Fruit fly (Drosophila melanogaster) whole organism, embryonic: ENCODE measurements around the gene RpL23A.
A peak's percentile ranks its signal among the peaks of the same experiment; 100 is the strongest.

Source experiments
- Asciz ChIP-seq: fragments of 200-800 bp; sonication (Bioruptor generic); optimal IDR thresholded peaks from 2 replicates; lab custom pipeline; 2017; ENCODE audit warnings: missing biosample characterization, mild to moderate bottlenecking, missing genetic modification characterization, missing genetic modification reagents
- Atf3 ChIP-seq: fragments of 200-800 bp; sonication (Bioruptor generic); optimal IDR thresholded peaks from 3 replicates; lab custom pipeline; 2016; ENCODE audit warnings: missing biosample characterization, missing genetic modification characterization
- Bdp1 ChIP-seq: fragments of 200-800 bp; sonication (Bioruptor generic); optimal IDR thresholded peaks from 3 replicates; lab custom pipeline; 2016; ENCODE audit warnings: missing biosample characterization, missing genetic modification characterization
- CG10565 ChIP-seq: fragments of 200-800 bp; sonication (Bioruptor generic); optimal IDR thresholded peaks from 3 replicates; lab custom pipeline; 2016; ENCODE audit warnings: missing biosample characterization, mild to moderate bottlenecking, missing genetic modification characterization
- CG10654 ChIP-seq: fragments of 200-800 bp; sonication (Bioruptor generic); optimal IDR thresholded peaks from 2 replicates; lab custom pipeline; 2016; ENCODE audit warnings: missing biosample characterization, missing genetic modification characterization
- CG11093 ChIP-seq: fragments of 200-800 bp; sonication (Bioruptor generic); IDR thresholded peaks from 3 replicates; pipeline ENCODE4 v1.3.6; 2022; ENCODE audit warnings: missing biosample characterization, missing genetic modification characterization
- CG14014 ChIP-seq: fragments of 200-800 bp; sonication (Bioruptor generic); IDR thresholded peaks from 2 replicates; pipeline ENCODE4 v1.3.6; 2022; ENCODE audit warnings: missing biosample characterization, missing genetic modification characterization
- CG14667 ChIP-seq: fragments of 200-800 bp; sonication (Bioruptor generic); IDR thresholded peaks from 2 replicates; pipeline ENCODE4 v1.3.6; 2022; ENCODE audit warnings: missing biosample characterization, missing genetic modification characterization
- CG17385 ChIP-seq: fragments of 200-800 bp; sonication (Bioruptor generic); optimal IDR thresholded peaks from 3 replicates; lab custom pipeline; 2018; ENCODE audit warnings: missing biosample characterization, mild to moderate bottlenecking, missing genetic modification characterization
- CG1792 ChIP-seq: fragments of 200-800 bp; sonication (Bioruptor generic); optimal IDR thresholded peaks from 2 replicates; lab custom pipeline; 2016; ENCODE audit warnings: missing biosample characterization, missing genetic modification characterization
- CG2120 ChIP-seq: fragments of 200-800 bp; sonication (Bioruptor generic); optimal IDR thresholded peaks from 3 replicates; lab custom pipeline; 2016; ENCODE audit warnings: missing biosample characterization, missing genetic modification characterization
- CG2202 ChIP-seq: fragments of 200-800 bp; sonication (Bioruptor generic); optimal IDR thresholded peaks from 2 replicates; lab custom pipeline; 2018; ENCODE audit warnings: missing biosample characterization, mild to moderate bottlenecking, missing genetic modification characterization
- CG34224 ChIP-seq: fragments of 200-800 bp; sonication (Bioruptor generic); IDR thresholded peaks from 3 replicates; pipeline ENCODE4 v1.3.6; 2022; ENCODE audit warnings: missing biosample characterization, missing genetic modification characterization; ENCODE audit not compliant: partially characterized antibody
- CG34422 ChIP-seq: fragments of 200-800 bp; sonication (Bioruptor generic); IDR thresholded peaks from 3 replicates; pipeline ENCODE4 v1.3.6; 2022; ENCODE audit warnings: missing biosample characterization, missing genetic modification characterization
- CG42726 ChIP-seq: fragments of 200-800 bp; sonication (Bioruptor generic); IDR thresholded peaks from 2 replicates; pipeline ENCODE4 v1.3.6; 2022; ENCODE audit warnings: missing biosample characterization, missing genetic modification characterization; ENCODE audit not compliant: partially characterized antibody
- CG4404 ChIP-seq: fragments of 200-800 bp; sonication (Bioruptor generic); IDR thresholded peaks from 2 replicates; pipeline ENCODE4 v1.3.6; 2022; ENCODE audit warnings: missing biosample characterization, missing genetic modification characterization
- CG4617 ChIP-seq: fragments of 200-800 bp; sonication (Bioruptor generic); optimal IDR thresholded peaks from 3 replicates; lab custom pipeline; 2016; ENCODE audit warnings: missing biosample characterization, missing genetic modification characterization, borderline replicate concordance
- CG5953 ChIP-seq: fragments of 200-800 bp; sonication (Bioruptor generic); IDR thresholded peaks from 2 replicates; pipeline ENCODE4 v1.3.6; 2022; ENCODE audit warnings: missing biosample characterization, missing genetic modification characterization
- CG7786 ChIP-seq: fragments of 200-800 bp; sonication (Bioruptor generic); optimal IDR thresholded peaks from 2 replicates; lab custom pipeline; 2016; ENCODE audit warnings: missing biosample characterization, missing genetic modification characterization
- CG7839 ChIP-seq: fragments of 200-800 bp; sonication (Bioruptor generic); optimal IDR thresholded peaks from 3 replicates; lab custom pipeline; 2018; ENCODE audit warnings: missing biosample characterization, mild to moderate bottlenecking, missing genetic modification characterization, moderate library complexity
- CG8478 ChIP-seq: fragments of >200 bp; optimal IDR thresholded peaks from 2 replicates; lab custom pipeline; 2018
- CG8944 ChIP-seq: fragments of 200-800 bp; sonication (Bioruptor generic); optimal IDR thresholded peaks from 3 replicates; lab custom pipeline; 2016; ENCODE audit warnings: missing biosample characterization, missing genetic modification characterization
- D19A ChIP-seq: fragments of 200-800 bp; optimal IDR thresholded peaks from 3 replicates; lab custom pipeline; 2019; ENCODE audit warnings: missing biosample characterization, mild to moderate bottlenecking, missing genetic modification characterization, moderate library complexity
- HHEX ChIP-seq: fragments of 200-800 bp; sonication (Bioruptor generic); optimal IDR thresholded peaks from 3 replicates; lab custom pipeline; 2017; ENCODE audit warnings: missing biosample characterization, mild to moderate bottlenecking, missing genetic modification characterization, missing genetic modification reagents
- HLH54F ChIP-seq: fragments of 200-800 bp; sonication (Bioruptor generic); optimal IDR thresholded peaks from 3 replicates; lab custom pipeline; 2016; ENCODE audit warnings: missing biosample characterization, missing genetic modification characterization
- Hsf ChIP-seq: fragments of 200-800 bp; sonication (Bioruptor generic); optimal IDR thresholded peaks from 3 replicates; lab custom pipeline; 2016; ENCODE audit warnings: missing biosample characterization, missing genetic modification characterization
- Kr ChIP-seq: fragments of 200-800 bp; sonication (Bioruptor generic); optimal IDR thresholded peaks from 2 replicates; lab custom pipeline; 2017; ENCODE audit warnings: missing biosample characterization, mild to moderate bottlenecking, missing genetic modification characterization
- MBD-R2 ChIP-seq: fragments of 200-800 bp; sonication (Bioruptor generic); IDR thresholded peaks from 2 replicates; pipeline ENCODE4 v1.3.6; 2022; ENCODE audit warnings: missing biosample characterization, missing genetic modification characterization
- Med ChIP-seq: fragments of 200-800 bp; sonication (Bioruptor generic); peaks from one replicate; lab custom pipeline; 2016; ENCODE audit warnings: missing biosample characterization, missing genetic modification characterization, mild to moderate bottlenecking, inconsistent platforms, moderate library complexity
- Mrtf ChIP-seq: fragments of 200-800 bp; sonication (Bioruptor generic); IDR thresholded peaks from 3 replicates; pipeline ENCODE4 v1.3.6; 2022; ENCODE audit warnings: missing biosample characterization, missing genetic modification characterization
- Pdp1 ChIP-seq, 2 experiments: fragments of 200-800 bp; sonication (Bioruptor generic); optimal IDR thresholded peaks; 3 replicates each; lab custom pipeline; 2016; ENCODE audit warnings: missing biosample characterization in 2 of 2, missing genetic modification characterization in 2 of 2, mild to moderate bottlenecking in 1 of 2, moderate library complexity in 1 of 2
- Trl ChIP-seq, 3 experiments: fragments of >200 bp in 2 of 3; fragments of 200-800 bp in 1 of 3; sonication (Bioruptor generic) in 1 of 3; optimal IDR thresholded peaks; 2 replicates in 1 of 3; 3 replicates in 2 of 3; lab custom pipeline; 2016 to 2017; ENCODE audit warnings: missing biosample characterization in 1 of 3, missing genetic modification characterization in 1 of 3
- Usf ChIP-seq: fragments of 200-800 bp; sonication (Bioruptor generic); optimal IDR thresholded peaks from 2 replicates; lab custom pipeline; 2017; ENCODE audit warnings: missing genotype, missing biosample characterization, missing genetic modification characterization
- Xrp1 ChIP-seq: fragments of 200-800 bp; sonication (Bioruptor generic); IDR thresholded peaks from 2 replicates; pipeline ENCODE4 v1.3.6; 2022; ENCODE audit warnings: missing biosample characterization, missing genetic modification characterization
- amos ChIP-seq: fragments of 200-800 bp; sonication (Bioruptor generic); IDR thresholded peaks from 2 replicates; pipeline ENCODE4 v1.3.6; 2022; ENCODE audit warnings: missing biosample characterization, missing genetic modification characterization; ENCODE audit not compliant: partially characterized antibody
- ato ChIP-seq: fragments of 200-800 bp; sonication (Bioruptor generic); IDR thresholded peaks from 2 replicates; pipeline ENCODE4 v1.3.6; 2022; ENCODE audit warnings: missing biosample characterization, missing genetic modification characterization; ENCODE audit not compliant: partially characterized antibody
- bab2 ChIP-seq: fragments of 200-800 bp; sonication (Bioruptor generic); optimal IDR thresholded peaks from 2 replicates; lab custom pipeline; 2016; ENCODE audit warnings: missing biosample characterization, missing genetic modification characterization
- bbx ChIP-seq: fragments of 200-800 bp; sonication (Bioruptor generic); IDR thresholded peaks from 2 replicates; pipeline ENCODE4 v1.3.6; 2022; ENCODE audit warnings: missing biosample characterization, missing genetic modification characterization; ENCODE audit not compliant: partially characterized antibody
- crp ChIP-seq, 2 experiments: fragments of 200-800 bp; sonication (Bioruptor generic); optimal IDR thresholded peaks; 2 replicates in 1 of 2; 3 replicates in 1 of 2; lab custom pipeline; 2017; ENCODE audit warnings: missing biosample characterization in 2 of 2, missing genetic modification characterization in 2 of 2, mild to moderate bottlenecking in 1 of 2, moderate library complexity in 1 of 2
- cwo ChIP-seq: fragments of 200-800 bp; sonication (Bioruptor generic); optimal IDR thresholded peaks from 3 replicates; lab custom pipeline; 2017; ENCODE audit warnings: missing biosample characterization, missing genetic modification characterization, mild to moderate bottlenecking, moderate library complexity, missing genetic modification reagents
- dati ChIP-seq: fragments of 200-800 bp; sonication (Bioruptor generic); IDR thresholded peaks from 2 replicates; pipeline ENCODE4 v1.3.6; 2022; ENCODE audit warnings: missing biosample characterization, missing genetic modification characterization
- gro ChIP-seq: fragments of 200-800 bp; sonication (Bioruptor generic); optimal IDR thresholded peaks from 2 replicates; lab custom pipeline; 2016; ENCODE audit warnings: missing biosample characterization, missing genetic modification characterization
- hbn ChIP-seq: fragments of 200-800 bp; sonication (Bioruptor generic); IDR thresholded peaks from 2 replicates; pipeline ENCODE4 v1.3.6; 2022; ENCODE audit warnings: missing biosample characterization, missing genetic modification characterization; ENCODE audit not compliant: partially characterized antibody
- lilli ChIP-seq: fragments of 200-800 bp; sonication (Bioruptor generic); optimal IDR thresholded peaks from 3 replicates; lab custom pipeline; 2016; ENCODE audit warnings: missing biosample characterization, missing genetic modification characterization
- mirr ChIP-seq: fragments of 200-800 bp; sonication (Bioruptor generic); optimal IDR thresholded peaks from 3 replicates; lab custom pipeline; 2018; ENCODE audit warnings: missing biosample characterization, mild to moderate bottlenecking, missing genetic modification characterization
- pfk ChIP-seq: fragments of 200-800 bp; sonication (Bioruptor generic); optimal IDR thresholded peaks from 2 replicates; lab custom pipeline; 2018; ENCODE audit warnings: missing biosample characterization, mild to moderate bottlenecking, missing genetic modification characterization, moderate library complexity
- sim ChIP-seq: fragments of 200-800 bp; sonication (Bioruptor generic); IDR thresholded peaks from 2 replicates; pipeline ENCODE4 v1.3.6; 2022; ENCODE audit warnings: missing biosample characterization, missing genetic modification characterization
- sr ChIP-seq: fragments of 200-800 bp; sonication (Bioruptor generic); IDR thresholded peaks from 3 replicates; pipeline ENCODE4 v1.3.6; 2022; ENCODE audit warnings: missing biosample characterization, missing genetic modification characterization
- tin ChIP-seq: fragments of 200-800 bp; sonication (Bioruptor generic); optimal IDR thresholded peaks from 3 replicates; lab custom pipeline; 2016; ENCODE audit warnings: missing biosample characterization, missing genetic modification characterization
- vvl ChIP-seq: fragments of 200-800 bp; sonication (Bioruptor generic); IDR thresholded peaks from 2 replicates; pipeline ENCODE4 v1.3.6; 2022; ENCODE audit warnings: missing biosample characterization, missing genetic modification characterization

RpL23A gene

dm6 chr3L:1702367-1702927 lies 34.0 kb upstream of the RpL23A start, which contains the start of gene CG13931 (continued):
- peak in 1 of 2 experiments; percentile 17 for TF ChIP-seq Pdp1 (GFP tag; optimal IDR thresholded peaks at IDR 0.05; lab: Kevin White, UChicago)
- TF ChIP-seq D19A (tag; lab: Kevin White, UChicago): no peak
- TF ChIP-seq CG17385 (GFP tag; lab: Kevin White, UChicago): no peak
- TF ChIP-seq CG34224 (GFP tag; lab: Robert Waterston, UW): no peak
- TF ChIP-seq CG4617 (GFP tag; lab: Kevin White, UChicago): no peak
- no peak for TF ChIP-seq tin
- no peak for TF ChIP-seq sim
- TF ChIP-seq dati: no peak
- TF ChIP-seq CG11093 (GFP tag; lab: Robert Waterston, UW): no peak
- TF ChIP-seq CG14667 (GFP tag; lab: Robert Waterston, UW): 0 out of 2 replicates have a peak, but pooled peaks have one; percentile 29
- no peak for TF ChIP-seq bbx (GFP tag; lab: Robert Waterston, UW)
- 0 out of 2 replicates have a peak, but pooled peaks have one; percentile 53 for TF ChIP-seq vvl
- no peak for TF ChIP-seq CG2120 (GFP tag; lab: Kevin White, UChicago)
- no peak; the same call in 2 of the 3 replicates for TF ChIP-seq Mrtf (GFP tag; lab: Robert Waterston, UW)
- TF ChIP-seq CG34422: peak; percentile 23; the same call in 1 of the 3 replicates
- peak; percentile 54; the same call in 1 of the 2 replicates for TF ChIP-seq Xrp1 (GFP tag; lab: Robert Waterston, UW)
- TF ChIP-seq bab2 (GFP tag; lab: Kevin White, UChicago): peak; percentile 15
- TF ChIP-seq lilli (GFP tag; lab: Kevin White, UChicago): no peak
- no peak for TF ChIP-seq ato (GFP tag; lab: Robert Waterston, UW)
- peak; percentile 8 for TF ChIP-seq Hsf (GFP tag; lab: Kevin White, UChicago)
- no peak for TF ChIP-seq sr (GFP tag; lab: Robert Waterston, UW)
- TF ChIP-seq Med (GFP tag; lab: Kevin White, UChicago): peak; percentile 77
- no peak for TF ChIP-seq HHEX (GFP tag; lab: Kevin White, UChicago)
- TF ChIP-seq mirr (GFP tag; lab: Kevin White, UChicago): no peak
- TF ChIP-seq pfk (GFP tag; lab: Kevin White, UChicago): no peak
- no peak for TF ChIP-seq CG10654
- TF ChIP-seq crp (GFP tag; optimal IDR thresholded peaks at IDR 0.05; lab: Kevin White, UChicago): no peak
- TF ChIP-seq Usf (GFP tag; lab: Kevin White, UChicago): no peak
- TF ChIP-seq CG8478 (lab: Kevin White, UChicago): no peak
- no peak for TF ChIP-seq CG42726 (GFP tag; lab: Robert Waterston, UW)
- peak; percentile 20; the same call in 1 of the 2 replicates for TF ChIP-seq CG4404 (GFP tag; lab: Robert Waterston, UW)
- TF ChIP-seq CG7839: peak; percentile 46
- no peak for TF ChIP-seq Atf3 (GFP tag; lab: Kevin White, UChicago)
- no peak for TF ChIP-seq cwo
- TF ChIP-seq CG1792 (GFP tag; lab: Kevin White, UChicago): no peak
- no peak for TF ChIP-seq CG14014 (GFP tag; lab: Robert Waterston, UW)
- TF ChIP-seq CG10565 (GFP tag; lab: Kevin White, UChicago): no peak
- TF ChIP-seq MBD-R2: no peak
- no peak for TF ChIP-seq amos
- TF ChIP-seq hbn: no peak
- no peak for TF ChIP-seq CG8944 (GFP tag; lab: Kevin White, UChicago)
- no peak for TF ChIP-seq CG2202 (tag; lab: Kevin White, UChicago)
- TF ChIP-seq Asciz: no peak
- TF ChIP-seq CG7786: no peak
- no peak for TF ChIP-seq HLH54F (GFP tag; lab: Kevin White, UChicago)
- TF ChIP-seq Trl (optimal IDR thresholded peaks at IDR 0.05; lab: Kevin White, UChicago): no peak
- TF ChIP-seq Trl (GFP tag; optimal IDR thresholded peaks at IDR 0.05; lab: Kevin White, UChicago): peak; percentile 6
- TF ChIP-seq Bdp1 (GFP tag; lab: Kevin White, UChicago): no peak
- TF ChIP-seq CG5953: no peak
- no peak for TF ChIP-seq Kr (GFP tag; lab: Kevin White, UChicago)
- TF ChIP-seq gro (GFP tag; lab: Kevin White, UChicago): no peak
